Fruit fly (Drosophila melanogaster): ENCODE results near the gene dpr17.
A peak's percentile ranks its signal among the peaks of the same experiment; 100 is the strongest.

Gene dpr17

dm6 chr3R:12113700-12114099, 19.0 kb downstream of the dpr17 start (continued):
- no peak for TF ChIP-seq Stat92E (GFP tag; optimal IDR thresholded peaks at IDR 0.05)
- peak; percentile 22 for TF ChIP-seq lab (GFP tag; optimal IDR thresholded peaks at IDR 0.05)
- TF ChIP-seq CG15479 (GFP tag; optimal IDR thresholded peaks at IDR 0.05): peak; percentile 38
- no peak for TF ChIP-seq en (GFP tag; optimal IDR thresholded peaks at IDR 0.05)
- TF ChIP-seq sens (GFP tag): peak; percentile 82
- TF ChIP-seq CG9727 (GFP tag; optimal IDR thresholded peaks at IDR 0.05): peak; percentile 39
- no peak for TF ChIP-seq CG11696 (GFP tag; IDR thresholded peaks at IDR 0.05)
- TF ChIP-seq CG10321 (GFP tag; IDR thresholded peaks at IDR 0.05): no peak
- TF ChIP-seq Gug (GFP tag; IDR thresholded peaks at IDR 0.05): no peak
- TF ChIP-seq CG32772 (GFP tag; IDR thresholded peaks at IDR 0.05): no peak
- no peak for TF ChIP-seq HLH3B (GFP tag; IDR thresholded peaks at IDR 0.05)
- TF ChIP-seq CG7786 (GFP tag; optimal IDR thresholded peaks at IDR 0.05): no peak
- no peak for TF ChIP-seq Chrac-16 (GFP tag; optimal IDR thresholded peaks at IDR 0.05)
- TF ChIP-seq CG10209 (GFP tag; optimal IDR thresholded peaks at IDR 0.05): peak; percentile 19
- no peak for TF ChIP-seq jumu (GFP tag; optimal IDR thresholded peaks at IDR 0.05)
- no peak for TF ChIP-seq mam (GFP tag; optimal IDR thresholded peaks at IDR 0.05)
- TF ChIP-seq trem (tag; optimal IDR thresholded peaks at IDR 0.05): no peak
- TF ChIP-seq CG1233 (GFP tag; optimal IDR thresholded peaks at IDR 0.05): no peak
- no peak for TF ChIP-seq ind (GFP tag; optimal IDR thresholded peaks at IDR 0.05)
- TF ChIP-seq peb (GFP tag; IDR thresholded peaks at IDR 0.05): no peak
- no peak for TF ChIP-seq CG8089 (GFP tag; optimal IDR thresholded peaks at IDR 0.05)
- TF ChIP-seq Antp (GFP tag; optimal IDR thresholded peaks at IDR 0.05): no peak
- no peak for TF ChIP-seq Trl (optimal IDR thresholded peaks at IDR 0.05)
- peak; percentile 16 for TF ChIP-seq Trl (GFP tag; optimal IDR thresholded peaks at IDR 0.05)
- TF ChIP-seq CG12299 (tag; optimal IDR thresholded peaks at IDR 0.05): no peak
- no peak for TF ChIP-seq chm (GFP tag; IDR thresholded peaks at IDR 0.05)
- TF ChIP-seq CG10543 (GFP tag; optimal IDR thresholded peaks at IDR 0.05): no peak
- no peak for TF ChIP-seq mirr (GFP tag; optimal IDR thresholded peaks at IDR 0.05)
- no peak for TF ChIP-seq CG9215 (GFP tag; IDR thresholded peaks at IDR 0.05)

dm6 chr3R:12121161-12121560, 26.5 kb downstream of the dpr17 start:
- TF ChIP-seq esg (GFP tag; conservative IDR thresholded peaks at IDR 0.05) (peak; percentile 67), dati (GFP tag; IDR thresholded peaks at IDR 0.05) (peak; percentile 92), Pdp1 (GFP tag; optimal IDR thresholded peaks at IDR 0.05) (peak; percentile 90 to 96), Bdp1 (GFP tag; optimal IDR thresholded peaks at IDR 0.05) (peak; percentile 81), CG30431 (GFP tag; optimal IDR thresholded peaks at IDR 0.05) (peak; percentile 95), CG4282 (GFP tag; optimal IDR thresholded peaks at IDR 0.05) (peak; percentile 77), CG9876 (GFP tag; optimal IDR thresholded peaks at IDR 0.05) (peak; percentile 96), CG14667 (GFP tag; IDR thresholded peaks at IDR 0.05) (peak; percentile 95), CG3065 (GFP tag; optimal IDR thresholded peaks at IDR 0.05) (peak; percentile 85), dysf (GFP tag; IDR thresholded peaks at IDR 0.05) (peak; percentile 93), Usf (GFP tag; optimal IDR thresholded peaks at IDR 0.05) (peak; percentile 82), CG7357 (GFP tag; IDR thresholded peaks at IDR 0.05) (peak; percentile 63; the same call in 2 of the 3 replicates), CG10147 (GFP tag; optimal IDR thresholded peaks at IDR 0.05) (peak; percentile 50), CG9797 (GFP tag; optimal IDR thresholded peaks at IDR 0.05) (no peak), CG3407 (GFP tag; optimal IDR thresholded peaks at IDR 0.05) (peak; percentile 88), scrt (GFP tag; optimal IDR thresholded peaks at IDR 0.05) (peak; percentile 61), CG30020 (tag; optimal IDR thresholded peaks at IDR 0.05) (no peak), sima (GFP tag; optimal IDR thresholded peaks at IDR 0.05) (peak; percentile 81), CG7987 (GFP tag; optimal IDR thresholded peaks at IDR 0.05) (peak; percentile 93), CG12299 (tag; optimal IDR thresholded peaks at IDR 0.05) (peak; percentile 46), ap (GFP tag; IDR thresholded peaks at IDR 0.05) (peak; percentile 89), tio (GFP tag; optimal IDR thresholded peaks at IDR 0.05) (peak; percentile 87), Neu2 (GFP tag; optimal IDR thresholded peaks at IDR 0.05; ENCODE audit: borderline replicate concordance) (peak; percentile 58), CG11696 (GFP tag; IDR thresholded peaks at IDR 0.05) (peak; percentile 51), ssp (GFP tag; IDR thresholded peaks at IDR 0.05) (peak; percentile 90), CG10462 (GFP tag; optimal IDR thresholded peaks at IDR 0.05) (peak; percentile 60)

All from whole organism, embryonic.